Worm (Caenorhabditis elegans) whole organism, early embryonic: ENCODE results near the gene mbf-1.

ENCODE experiments used
- B0310.2 ChIP-seq: sonication (generic microtip); optimal IDR thresholded peaks from 2 replicates; lab custom pipeline; 2016; ENCODE audit warnings: mild to moderate bottlenecking, missing genetic modification characterization, missing compliant biosample characterization
- F13C5.2 ChIP-seq: sonication (generic microtip); optimal IDR thresholded peaks from 2 replicates; lab custom pipeline; 2017; ENCODE audit warnings: mild to moderate bottlenecking, missing genetic modification characterization, inconsistent platforms, missing compliant biosample characterization
- ama-1 ChIP-seq: fragments of 150-350 bp; optimal IDR thresholded peaks from 2 replicates; lab custom pipeline; 2014
- ceh-13 ChIP-seq: fragments of 200-800 bp; sonication (Bioruptor generic); optimal IDR thresholded peaks from 2 replicates; lab custom pipeline; 2018; ENCODE audit warnings: mild to moderate bottlenecking, missing genetic modification characterization, missing compliant biosample characterization
- ceh-36 ChIP-seq: sonication (generic microtip); optimal IDR thresholded peaks from 2 replicates; lab custom pipeline; 2016; ENCODE audit warnings: missing genetic modification characterization, inconsistent platforms, missing compliant biosample characterization
- flt-1 ChIP-seq: fragments of 200-800 bp; sonication (Bioruptor generic); IDR thresholded peaks from 2 replicates; pipeline ENCODE4 v1.3.6; 2022; ENCODE audit warnings: missing genetic modification characterization, missing compliant biosample characterization
- hmbx-1 ChIP-seq: sonication (generic microtip); optimal IDR thresholded peaks from 2 replicates; lab custom pipeline; 2016; ENCODE audit warnings: mild to moderate bottlenecking, missing genetic modification characterization, missing compliant biosample characterization
- hmg-4 ChIP-seq: fragments of 200-800 bp; sonication (Bioruptor generic); optimal IDR thresholded peaks from 2 replicates; lab custom pipeline; 2018; ENCODE audit warnings: mild to moderate bottlenecking, missing genetic modification characterization, missing compliant biosample characterization
- pes-1 ChIP-seq: fragments of 200-800 bp; sonication (Bioruptor generic); IDR thresholded peaks from 2 replicates; pipeline ENCODE4 v1.3.6; 2022; ENCODE audit warnings: missing genetic modification reagents, missing genetic modification characterization, missing compliant biosample characterization
- scrt-1 ChIP-seq: fragments of 200-800 bp; sonication (Bioruptor generic); IDR thresholded peaks from 2 replicates; pipeline ENCODE4 v1.3.6; 2022; ENCODE audit warnings: missing genetic modification characterization, missing compliant biosample characterization
- sea-1 ChIP-seq: fragments of 200-800 bp; sonication (Bioruptor generic); conservative IDR thresholded peaks from 2 replicates; pipeline ENCODE4 v1.3.6; 2022; ENCODE audit warnings: missing genetic modification characterization, missing compliant biosample characterization
- tbx-11 ChIP-seq: fragments of 200-800 bp; sonication (Bioruptor generic); IDR thresholded peaks from 2 replicates; pipeline ENCODE4 v1.3.6; 2022; ENCODE audit warnings: missing genetic modification characterization, missing compliant biosample characterization
- tbx-37 ChIP-seq: fragments of 200-800 bp; sonication (Bioruptor generic); conservative IDR thresholded peaks from 2 replicates; pipeline ENCODE4 v1.3.6; 2022; ENCODE audit warnings: missing genetic modification reagents, missing genetic modification characterization, missing compliant biosample characterization

DNA sequence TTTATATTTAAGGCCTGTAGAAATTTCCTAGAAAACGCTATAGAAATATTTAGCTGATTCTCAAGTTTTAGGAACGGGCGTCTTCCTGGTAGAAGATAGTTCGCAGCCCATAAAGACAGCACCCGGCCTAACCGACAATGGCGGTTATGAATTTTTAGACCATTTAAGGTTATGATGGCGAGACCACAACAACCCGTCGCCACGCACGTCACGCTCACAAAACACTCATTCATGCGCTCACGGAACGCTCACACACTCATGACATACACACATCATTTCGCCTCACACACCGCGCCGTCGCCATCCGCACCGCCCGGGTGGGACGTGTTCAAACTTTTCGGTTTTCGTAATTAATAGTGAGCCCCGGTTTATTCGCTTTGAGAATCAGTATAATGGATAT is 43.5 kb upstream of the mbf-1 start:
- TF ChIP-seq tbx-37: no peak
- no peak for TF ChIP-seq ama-1 (lab: Kevin White, UChicago)
- no peak for TF ChIP-seq tbx-11 (GFP tag; lab: Robert Waterston, UW)
- TF ChIP-seq flt-1 (GFP tag; lab: Robert Waterston, UW): no peak
- no peak for TF ChIP-seq hmbx-1 (tag; lab: Kevin White, UChicago)
- no peak; the same call in 1 of the 2 replicates for TF ChIP-seq pes-1 (GFP tag; lab: Robert Waterston, UW)
- TF ChIP-seq hmg-4 (GFP tag; lab: Kevin White, UChicago): no peak
- no peak for TF ChIP-seq ceh-13 (GFP tag; lab: Kevin White, UChicago)
- no peak for TF ChIP-seq ceh-36 (tag; lab: Kevin White, UChicago)
- TF ChIP-seq scrt-1 (GFP tag; lab: Robert Waterston, UW): no peak
- no peak for TF ChIP-seq B0310.2 (tag; lab: Kevin White, UChicago)
- no peak for TF ChIP-seq sea-1 (GFP tag; lab: Robert Waterston, UW)
- no peak for TF ChIP-seq F13C5.2 (tag; lab: Kevin White, UChicago)
